Worm (Caenorhabditis elegans): ENCODE measurements around the gene K07C11.10.
A peak's percentile ranks its signal among the peaks of the same experiment; 100 is the strongest.

The K07C11.10 gene

DNA sequence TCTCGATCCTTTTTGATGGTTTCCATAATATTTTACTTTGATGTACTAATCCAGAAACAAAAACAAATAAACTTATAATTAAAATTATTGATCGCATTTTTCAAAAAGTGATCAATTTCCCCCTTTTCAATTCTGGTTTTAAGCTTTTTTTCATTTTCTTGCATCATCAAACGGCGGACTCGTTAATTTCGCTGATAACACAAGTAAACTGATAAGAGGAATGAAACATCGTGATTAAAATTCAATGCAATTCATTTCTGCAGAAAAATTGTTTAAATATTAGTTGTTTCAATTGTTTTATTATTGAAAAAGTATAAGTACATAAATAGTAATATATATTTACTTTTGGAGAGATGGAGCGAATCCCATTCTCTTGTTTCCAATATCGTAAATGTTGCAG lies 40.6 kb upstream of the K07C11.10 start (continued):
- no peak for TF ChIP-seq ceh-27 (GFP tag; optimal IDR thresholded peaks at IDR 0.05)
- no peak for TF ChIP-seq madf-8 (GFP tag; conservative IDR thresholded peaks at IDR 0.05)
- TF ChIP-seq unc-62 (GFP tag; optimal IDR thresholded peaks at IDR 0.05) = no peak
- TF ChIP-seq attf-3 (GFP tag; conservative IDR thresholded peaks at IDR 0.05) = no peak
- TF ChIP-seq ceh-100 (GFP tag; IDR thresholded peaks at IDR 0.05) = no peak
- TF ChIP-seq lin-54 (GFP tag; optimal IDR thresholded peaks at IDR 0.05) = no peak
- TF ChIP-seq ets-4 (GFP tag; optimal IDR thresholded peaks at IDR 0.05) = no peak
- no peak for TF ChIP-seq bed-2 (GFP tag; IDR thresholded peaks at IDR 0.05)
- no peak for TF ChIP-seq dpff-1 (tag; optimal IDR thresholded peaks at IDR 0.05)
- no peak for TF ChIP-seq repo-1 (tag; optimal IDR thresholded peaks at IDR 0.05)
- TF ChIP-seq ztf-18 (tag; optimal IDR thresholded peaks at IDR 0.05) = no peak
- no peak for TF ChIP-seq K11D2.4 (GFP tag; IDR thresholded peaks at IDR 0.05)
- peak; percentile 69 for TF ChIP-seq Y53G8AR.9 (GFP tag; conservative IDR thresholded peaks at IDR 0.05)
- TF ChIP-seq Y53F4B.3 (GFP tag; IDR thresholded peaks at IDR 0.05) = no peak
- TF ChIP-seq hlh-12 (tag; optimal IDR thresholded peaks at IDR 0.05) = no peak
- TF ChIP-seq lin-35 (GFP tag; optimal IDR thresholded peaks at IDR 0.05) = no peak
- no peak for TF ChIP-seq snpc-4 (GFP tag; optimal IDR thresholded peaks at IDR 0.05)
- peak in 1 of 4 experiments; percentile 5 for TF ChIP-seq snpc-4 (tag; optimal IDR thresholded peaks at IDR 0.05)
- 0 out of 2 replicates have a peak, but pooled peaks have one; percentile 21 for TF ChIP-seq ekl-4 (GFP tag; IDR thresholded peaks at IDR 0.05)
- TF ChIP-seq xnd-1 (tag; optimal IDR thresholded peaks at IDR 0.05) = no peak
- no peak for TF ChIP-seq F10E7.11 (tag; optimal IDR thresholded peaks at IDR 0.05)

DNA sequence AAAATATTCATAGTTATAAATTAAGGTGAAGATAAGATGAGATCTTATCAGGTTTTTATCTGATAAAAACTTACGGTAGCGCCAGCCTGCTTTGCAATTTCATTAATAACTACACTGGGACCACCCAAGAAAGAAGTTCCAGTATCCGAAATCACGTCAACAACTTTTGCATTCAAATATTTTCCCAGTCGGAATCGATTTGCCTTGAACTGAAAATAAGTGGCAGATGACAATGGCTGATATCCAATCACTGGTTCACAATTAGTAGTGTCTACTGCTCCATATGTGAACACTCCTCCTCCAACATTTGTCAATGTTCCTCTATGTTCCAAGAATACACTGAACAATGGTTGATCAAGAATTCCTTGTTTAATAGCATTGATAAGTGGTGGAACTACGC lies 39.5 kb upstream of the K07C11.10 start, which contains the start of gene F21F8.5:
F21F8.5 (minus strand) TSS at position 101 of the 400 bp plus-strand sequence.
- TF ChIP-seq lin-40 (tag; optimal IDR thresholded peaks at IDR 0.05) (no peak), egl-18 (GFP tag; IDR thresholded peaks at IDR 0.05) (no peak), unc-130 (GFP tag; optimal IDR thresholded peaks at IDR 0.05) (no peak), hmg-1.2 (GFP tag; IDR thresholded peaks at IDR 0.05) (no peak), cebp-2 (GFP tag; IDR thresholded peaks at IDR 0.05) (no peak), tbx-9 (tag; optimal IDR thresholded peaks at IDR 0.05; ENCODE audit: borderline replicate concordance) (no peak), dpff-1 (tag; optimal IDR thresholded peaks at IDR 0.05) (no peak), atf-7 (tag; optimal IDR thresholded peaks at IDR 0.05) (no peak), ets-4 (GFP tag; optimal IDR thresholded peaks at IDR 0.05) (no peak), Y95B8A.8 (GFP tag; IDR thresholded peaks at IDR 0.05) (no peak), Y53F4B.3 (GFP tag; IDR thresholded peaks at IDR 0.05) (no peak), F39B2.1 (GFP tag; IDR thresholded peaks at IDR 0.05) (no peak), nhr-120 (GFP tag; IDR thresholded peaks at IDR 0.05) (no peak), attf-3 (GFP tag; conservative IDR thresholded peaks at IDR 0.05) (no peak), hsf-1 (GFP tag; IDR thresholded peaks at IDR 0.05) (no peak), repo-1 (tag; optimal IDR thresholded peaks at IDR 0.05) (no peak)

DNA sequence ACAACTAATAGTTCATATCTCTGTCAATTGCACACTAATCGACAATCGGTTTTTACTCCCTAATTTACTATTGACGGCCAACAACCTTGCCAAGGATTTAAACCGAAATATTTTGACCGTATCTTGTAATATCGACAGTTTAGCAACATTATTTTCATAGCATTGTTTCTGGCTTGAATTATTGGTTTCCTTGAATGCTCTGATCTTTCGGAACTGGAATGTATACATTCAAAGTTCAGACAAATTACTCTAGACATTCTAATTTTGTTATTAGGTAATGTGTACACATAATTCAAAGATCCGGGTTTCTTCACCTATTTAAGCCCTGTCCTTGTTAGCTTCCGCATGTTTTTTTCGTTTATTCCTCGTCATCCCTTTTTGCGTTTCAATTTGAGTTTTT lies 37.2 kb upstream of the K07C11.10 start, which contains the start of gene C16D9.9:
C16D9.9 (plus strand) TSS at position 301 of the 400 bp plus-strand sequence.
- TF ChIP-seq nfyb-1 (GFP tag; IDR thresholded peaks at IDR 0.05) (no peak), C17E4.6 (GFP tag; IDR thresholded peaks at IDR 0.05) (no peak), ztf-25 (GFP tag; IDR thresholded peaks at IDR 0.05) (no peak), ztf-26 (tag; optimal IDR thresholded peaks at IDR 0.05) (no peak)

DNA sequence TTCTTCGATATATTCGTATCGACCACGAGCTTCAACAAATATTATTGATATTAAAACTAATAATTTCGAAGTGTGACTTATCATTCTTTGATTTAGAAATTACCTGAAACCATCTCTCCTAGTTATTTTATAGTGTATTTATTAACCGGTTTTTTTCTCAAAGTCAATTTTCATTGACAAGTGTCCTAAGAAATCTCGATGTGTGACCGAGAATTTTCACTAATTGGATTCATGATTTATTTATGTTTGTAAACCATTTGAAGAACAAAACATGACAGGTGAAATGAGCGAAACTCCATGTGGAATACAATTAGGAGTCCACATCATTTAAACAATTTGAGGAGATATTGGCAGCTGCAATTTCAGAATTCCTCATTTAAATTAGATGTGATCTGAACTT lies 36.8 kb upstream of the K07C11.10 start, which contains the start of gene C16D9.8:
C16D9.8 (minus strand) TSS at position 101 of the 400 bp plus-strand sequence.
- TF ChIP-seq ceh-40 (GFP tag; IDR thresholded peaks at IDR 0.05) (no peak), egl-18 (GFP tag; IDR thresholded peaks at IDR 0.05) (no peak), F55B11.4 (tag; optimal IDR thresholded peaks at IDR 0.05; ENCODE audit: borderline replicate concordance, insufficient read depth) (no peak), Y53F4B.3 (GFP tag; IDR thresholded peaks at IDR 0.05) (no peak)

All from whole organism, young adult.